Worm (Caenorhabditis elegans) whole organism, late embryonic: ENCODE data around the gene srbc-25.

ENCODE experiments used
- K02D7.2 ChIP-seq: sonication (generic microtip); optimal IDR thresholded peaks from 2 replicates; lab custom pipeline; 2017; ENCODE audit warnings: mild to moderate bottlenecking, missing genetic modification characterization, missing compliant biosample characterization
- K09A11.1 ChIP-seq: sonication (generic microtip); optimal IDR thresholded peaks from 2 replicates; lab custom pipeline; 2017; ENCODE audit warnings: antibody characterized with exemption, mild to moderate bottlenecking, missing genetic modification characterization, missing compliant biosample characterization; ENCODE audit not compliant: insufficient read depth
- T23F11.4 ChIP-seq: fragments of 200-800 bp; sonication (Bioruptor generic); optimal IDR thresholded peaks from 2 replicates; lab custom pipeline; 2018; ENCODE audit warnings: mild to moderate bottlenecking, missing genetic modification characterization, missing compliant biosample characterization
- ceh-14 ChIP-seq: sonication (generic microtip); optimal IDR thresholded peaks from 2 replicates; lab custom pipeline; 2016; ENCODE audit warnings: missing genotype, missing genetic modification characterization, missing compliant biosample characterization
- ceh-19 ChIP-seq: fragments of 200-800 bp; sonication (Bioruptor generic); optimal IDR thresholded peaks from 2 replicates; lab custom pipeline; 2018; ENCODE audit warnings: mild to moderate bottlenecking, missing genetic modification characterization, missing compliant biosample characterization
- ceh-2 ChIP-seq: sonication (generic microtip); optimal IDR thresholded peaks from 2 replicates; lab custom pipeline; 2016; ENCODE audit warnings: missing genotype, missing genetic modification characterization, missing compliant biosample characterization
- ceh-22 ChIP-seq: sonication (generic microtip); optimal IDR thresholded peaks from 2 replicates; lab custom pipeline; 2017; ENCODE audit warnings: missing biosample characterization, missing genetic modification characterization
- ceh-30 ChIP-seq: fragments of 150-350 bp; optimal IDR thresholded peaks from 2 replicates; lab custom pipeline; 2014; ENCODE audit warnings: missing biosample characterization, missing genetic modification characterization
- ceh-31 ChIP-seq: sonication (generic microtip); optimal IDR thresholded peaks from 2 replicates; lab custom pipeline; 2016; ENCODE audit warnings: missing genetic modification characterization, missing compliant biosample characterization
- ceh-45 ChIP-seq: fragments of 200-800 bp; sonication (Bioruptor generic); IDR thresholded peaks from 2 replicates; pipeline ENCODE4 v1.3.6; 2022; ENCODE audit warnings: missing genetic modification reagents, missing genetic modification characterization, missing compliant biosample characterization
- che-1 ChIP-seq: sonication (generic microtip); optimal IDR thresholded peaks from 2 replicates; lab custom pipeline; 2016; ENCODE audit warnings: mild to moderate bottlenecking, missing genetic modification characterization, missing compliant biosample characterization
- dmd-4 ChIP-seq: sonication (generic microtip); optimal IDR thresholded peaks from 2 replicates; lab custom pipeline; 2016; ENCODE audit warnings: borderline replicate concordance, missing genetic modification characterization, missing compliant biosample characterization
- dve-1 ChIP-seq: sonication (generic microtip); optimal IDR thresholded peaks from 2 replicates; lab custom pipeline; 2017; ENCODE audit warnings: antibody characterized with exemption, mild to moderate bottlenecking, missing genetic modification characterization, missing compliant biosample characterization
- elt-2 ChIP-seq: sonication (generic microtip); optimal IDR thresholded peaks from 2 replicates; lab custom pipeline; 2016; ENCODE audit warnings: missing genetic modification reagents, missing genetic modification characterization, missing compliant biosample characterization
- ets-4 ChIP-seq: sonication (generic microtip); optimal IDR thresholded peaks from 2 replicates; lab custom pipeline; 2016; ENCODE audit warnings: missing genetic modification characterization, missing compliant biosample characterization
- eyg-1 ChIP-seq: sonication (generic microtip); optimal IDR thresholded peaks from 2 replicates; lab custom pipeline; 2016; ENCODE audit warnings: missing genotype, missing genetic modification characterization, missing compliant biosample characterization
- fax-1 ChIP-seq: sonication (generic microtip); optimal IDR thresholded peaks from 2 replicates; lab custom pipeline; 2016; ENCODE audit warnings: missing genotype, missing genetic modification characterization, missing compliant biosample characterization
- fkh-10 ChIP-seq: fragments of 150-350 bp; optimal IDR thresholded peaks from 2 replicates; lab custom pipeline; 2014; ENCODE audit warnings: missing biosample characterization, missing genetic modification reagents, missing genetic modification characterization
- gmeb-2 ChIP-seq: sonication (generic microtip); optimal IDR thresholded peaks from 2 replicates; lab custom pipeline; 2016; ENCODE audit warnings: missing genetic modification characterization, inconsistent platforms, missing compliant biosample characterization
- hlh-15 ChIP-seq: sonication (generic microtip); optimal IDR thresholded peaks from 2 replicates; lab custom pipeline; 2016; ENCODE audit warnings: missing genetic modification characterization, missing compliant biosample characterization
- hlh-30 ChIP-seq: sonication (generic microtip); optimal IDR thresholded peaks from 2 replicates; lab custom pipeline; 2017; ENCODE audit warnings: antibody characterized with exemption, missing genetic modification characterization, missing compliant biosample characterization; ENCODE audit not compliant: insufficient read depth
- hlh-6 ChIP-seq: sonication (generic microtip); optimal IDR thresholded peaks from 2 replicates; lab custom pipeline; 2016; ENCODE audit warnings: missing genotype, missing genetic modification characterization, missing compliant biosample characterization
- hlh-8 ChIP-seq: sonication (generic microtip); optimal IDR thresholded peaks from 2 replicates; lab custom pipeline; 2016; ENCODE audit warnings: missing genotype, missing genetic modification characterization, missing compliant biosample characterization
- lim-6 ChIP-seq: sonication (generic microtip); optimal IDR thresholded peaks from 2 replicates; lab custom pipeline; 2016; ENCODE audit warnings: missing genetic modification characterization, missing compliant biosample characterization
- lin-11 ChIP-seq: fragments of 200-800 bp; sonication (Bioruptor generic); optimal IDR thresholded peaks from 2 replicates; lab custom pipeline; 2018; ENCODE audit warnings: mild to moderate bottlenecking, missing genetic modification characterization, missing compliant biosample characterization
- mec-3 ChIP-seq: sonication (generic microtip); optimal IDR thresholded peaks from 2 replicates; lab custom pipeline; 2016; ENCODE audit warnings: borderline replicate concordance, missing genetic modification characterization, missing compliant biosample characterization
- nhr-11 ChIP-seq: fragments of 150-350 bp; optimal IDR thresholded peaks from 2 replicates; lab custom pipeline; 2014; ENCODE audit warnings: missing biosample characterization, missing genetic modification characterization
- odd-2 ChIP-seq: sonication (generic microtip); optimal IDR thresholded peaks from 2 replicates; lab custom pipeline; 2017; ENCODE audit warnings: antibody characterized with exemption, mild to moderate bottlenecking, missing genetic modification characterization, missing compliant biosample characterization
- pag-3 ChIP-seq: sonication (generic microtip); optimal IDR thresholded peaks from 2 replicates; lab custom pipeline; 2016; ENCODE audit warnings: missing compliant biosample characterization, missing genetic modification characterization, borderline replicate concordance
- pax-1 ChIP-seq: fragments of 150-350 bp; optimal IDR thresholded peaks from 2 replicates; lab custom pipeline; 2014; ENCODE audit warnings: missing biosample characterization, missing genetic modification characterization
- pha-2 ChIP-seq: sonication (generic microtip); optimal IDR thresholded peaks from 2 replicates; lab custom pipeline; 2017; ENCODE audit warnings: mild to moderate bottlenecking, missing genetic modification characterization, missing compliant biosample characterization
- pros-1 ChIP-seq: fragments of 150-350 bp; optimal IDR thresholded peaks from 2 replicates; lab custom pipeline; 2014; ENCODE audit warnings: missing biosample characterization, missing genetic modification reagents, missing genetic modification characterization
- rnt-1 ChIP-seq: sonication (generic microtip); optimal IDR thresholded peaks from 2 replicates; lab custom pipeline; 2016; ENCODE audit warnings: missing genetic modification characterization, missing compliant biosample characterization
- syd-9 ChIP-seq: sonication (generic microtip); optimal IDR thresholded peaks from 2 replicates; lab custom pipeline; 2016; ENCODE audit warnings: mild to moderate bottlenecking, missing genetic modification characterization, moderate library complexity, missing compliant biosample characterization
- unc-3 ChIP-seq, 2 experiments: fragments of 200-800 bp in 1 of 2; sonication (Bioruptor generic) in 1 of 2; sonication (generic microtip) in 1 of 2; conservative IDR thresholded peaks in 1 of 2; optimal IDR thresholded peaks in 1 of 2; 2 replicates each; pipeline versions ENCODE4 v1.3.6 to Lab custom; 2016 to 2022; ENCODE audit warnings: missing compliant biosample characterization in 2 of 2, missing genetic modification characterization in 2 of 2, missing genetic modification reagents in 1 of 2
- unc-42 ChIP-seq: sonication (generic microtip); optimal IDR thresholded peaks from 2 replicates; lab custom pipeline; 2016; ENCODE audit warnings: missing genotype, missing genetic modification characterization, missing compliant biosample characterization
- unc-86 ChIP-seq: sonication (generic microtip); optimal IDR thresholded peaks from 2 replicates; lab custom pipeline; 2016; ENCODE audit warnings: missing genetic modification characterization, missing compliant biosample characterization
- ztf-16 ChIP-seq: sonication (generic microtip); optimal IDR thresholded peaks from 2 replicates; lab custom pipeline; 2017; ENCODE audit warnings: missing genetic modification characterization, missing compliant biosample characterization

srbc-25 gene

DNA sequence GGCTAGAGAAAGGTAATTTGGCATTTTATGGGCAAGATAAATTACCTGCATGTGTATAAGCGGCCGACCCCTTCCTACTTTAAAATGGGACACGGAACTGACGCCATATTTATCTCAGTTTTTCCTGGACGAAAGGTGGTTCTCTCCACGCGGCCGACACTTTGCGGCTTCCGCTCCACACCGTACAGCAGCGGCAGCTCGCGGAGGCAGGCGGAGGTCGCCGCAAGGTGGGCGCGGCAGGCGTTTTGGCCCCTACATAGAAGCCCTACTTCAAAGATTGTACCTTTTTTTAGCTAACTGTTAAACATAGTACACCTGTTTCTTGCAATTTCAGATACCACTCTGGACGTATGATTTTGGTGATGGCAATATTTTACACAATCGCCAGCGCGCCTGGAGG lies 32.6 kb downstream of the srbc-25 start:
- TF ChIP-seq hlh-8 (tag; lab: Kevin White, UChicago) (no peak), ceh-2 (tag; lab: Kevin White, UChicago) (no peak), eyg-1 (tag; lab: Kevin White, UChicago) (no peak), dmd-4 (no peak), fax-1 (no peak), ceh-22 (tag; lab: Kevin White, UChicago) (no peak), ets-4 (no peak)

DNA sequence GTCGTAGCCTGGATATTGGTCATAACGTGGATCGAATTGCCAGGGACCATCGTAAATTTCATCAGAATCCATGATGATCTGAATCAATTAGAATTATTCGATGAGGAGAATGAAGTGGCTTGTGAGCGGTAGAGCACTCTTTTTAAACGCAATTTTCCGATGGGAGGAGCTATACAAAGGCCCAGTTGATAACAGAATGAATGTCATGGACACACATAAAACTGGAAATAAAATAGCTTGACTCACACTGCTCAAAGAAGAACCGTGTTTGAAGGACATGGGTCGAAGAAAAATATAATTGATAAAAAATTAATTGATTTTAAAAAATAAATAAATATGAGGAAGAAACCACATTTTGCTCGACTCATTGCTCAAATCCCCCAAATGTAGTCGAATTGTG lies 34.2 kb downstream of the srbc-25 start, which contains the start of gene Y68A4A.13:
Gene Y68A4A.13 (minus strand): TSS at position 101 of the 400 bp plus-strand sequence.
- TF ChIP-seq hlh-8 (tag; lab: Kevin White, UChicago) (no peak), ceh-30 (tag; lab: Kevin White, UChicago) (no peak), elt-2 (tag; lab: Kevin White, UChicago) (no peak), lim-6 (no peak), fkh-10 (no peak), unc-86 (tag; lab: Kevin White, UChicago) (no peak), mec-3 (tag; lab: Kevin White, UChicago) (no peak), nhr-11 (tag; lab: Kevin White, UChicago) (no peak), unc-42 (tag; lab: Kevin White, UChicago) (no peak), unc-3 (GFP tag; conservative IDR thresholded peaks at IDR 0.05; lab: Robert Waterston, UW) (no peak), unc-3 (tag; optimal IDR thresholded peaks at IDR 0.05; lab: Kevin White, UChicago) (no peak), hlh-6 (tag; lab: Kevin White, UChicago) (no peak), pros-1 (tag; lab: Kevin White, UChicago) (no peak), rnt-1 (tag; lab: Kevin White, UChicago) (no peak), gmeb-2 (no peak), ceh-31 (tag; lab: Kevin White, UChicago) (no peak), pax-1 (tag; lab: Kevin White, UChicago) (no peak), pha-2 (tag; lab: Kevin White, UChicago) (no peak), ceh-14 (no peak), hlh-30 (tag; lab: Kevin White, UChicago) (no peak)

DNA sequence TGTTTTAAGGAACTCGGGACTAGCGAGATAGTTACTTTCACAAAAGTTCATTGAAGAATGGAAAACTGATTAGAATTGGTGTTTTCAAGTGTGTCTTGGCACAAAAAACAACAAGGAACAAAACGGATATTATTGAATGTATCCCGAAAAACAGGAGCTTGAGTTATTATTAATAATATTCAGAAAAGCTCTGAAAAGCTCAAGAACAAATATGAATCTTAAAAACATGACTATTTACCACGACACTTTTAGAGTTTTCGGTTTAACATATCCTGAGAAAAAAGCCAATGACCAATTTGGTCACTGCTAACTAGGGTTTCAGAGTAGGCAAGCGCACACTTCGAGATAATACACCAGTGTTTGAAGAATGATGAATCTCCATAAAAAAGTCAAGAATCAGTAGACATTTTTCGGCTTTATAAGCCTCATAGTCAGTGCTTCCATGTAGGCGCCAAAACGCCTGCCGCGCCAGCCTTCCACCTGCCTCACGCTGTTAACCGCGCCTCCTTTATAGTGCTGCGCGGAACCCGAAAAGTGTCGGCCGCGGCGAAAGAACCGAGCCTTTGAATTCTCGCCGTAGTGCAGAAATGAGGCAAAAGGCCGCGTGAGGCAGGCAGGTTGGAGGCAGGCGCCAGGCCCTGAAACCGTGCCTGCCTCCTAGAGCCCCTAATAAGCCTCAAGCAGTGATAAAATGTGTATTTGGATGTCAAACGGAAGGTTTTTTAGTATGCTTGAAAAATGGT lies 38.3 kb downstream of the srbc-25 start, which contains the start of gene srh-236:
Gene srh-236 (minus strand): TSS at position 51 of the 743 bp plus-strand sequence.
- TF ChIP-seq pag-3: peak; percentile 59
- TF ChIP-seq hlh-6 (tag; lab: Kevin White, UChicago): no peak
- no peak for TF ChIP-seq K02D7.2 (tag; lab: Kevin White, UChicago)
- TF ChIP-seq mec-3 (tag; lab: Kevin White, UChicago): no peak

DNA sequence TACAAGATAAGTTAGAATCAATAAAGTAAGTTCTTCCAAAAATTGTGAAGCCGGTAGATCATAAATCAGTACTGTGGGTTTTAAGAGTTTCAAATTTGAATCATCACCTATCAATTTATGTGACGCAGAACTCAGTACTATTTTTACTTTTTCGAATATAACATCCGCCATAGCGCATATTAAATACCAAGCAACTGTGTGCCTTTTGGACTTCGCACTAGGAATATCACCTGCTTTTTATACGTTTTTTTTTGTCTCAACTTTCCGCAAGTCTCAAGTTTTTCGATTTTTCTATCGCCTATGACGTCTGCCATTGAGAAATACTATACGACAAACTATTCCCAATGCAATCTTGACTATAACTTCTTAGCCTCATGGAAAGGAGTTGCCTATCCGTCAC lies 38.9 kb downstream of the srbc-25 start, which contains the start of gene srh-113:
Gene srh-113 (plus strand): TSS at position 301 of the 400 bp plus-strand sequence.
- TF ChIP-seq T23F11.4 (GFP tag; lab: Kevin White, UChicago): no peak
- no peak for TF ChIP-seq ceh-19 (GFP tag; lab: Kevin White, UChicago)
- no peak for TF ChIP-seq ztf-16 (tag; lab: Kevin White, UChicago)
- TF ChIP-seq odd-2: no peak
- no peak for TF ChIP-seq che-1
- TF ChIP-seq pha-2 (tag; lab: Kevin White, UChicago): no peak
- TF ChIP-seq dve-1 (tag; lab: Kevin White, UChicago): no peak
- no peak for TF ChIP-seq ceh-45 (GFP tag; lab: Robert Waterston, UW)
- TF ChIP-seq hlh-15: no peak
- TF ChIP-seq unc-86 (tag; lab: Kevin White, UChicago): no peak
- no peak for TF ChIP-seq K09A11.1 (tag; lab: Kevin White, UChicago)
- no peak for TF ChIP-seq syd-9
- no peak for TF ChIP-seq lin-11 (tag; lab: Kevin White, UChicago)
- TF ChIP-seq, all 69 proteins: peak for 0
